Fruit fly (Drosophila melanogaster) whole organism, embryonic: ENCODE measurements around the gene Rbp6.
A peak's percentile ranks its signal among the peaks of the same experiment; 100 is the strongest.

Experiments
- Adf1 ChIP-seq: fragments of 200-800 bp; sonication (Bioruptor generic); IDR thresholded peaks from 2 replicates; pipeline ENCODE4 v1.3.6; 2022; ENCODE audit warnings: missing biosample characterization, missing genetic modification characterization
- Atf6 ChIP-seq: fragments of 200-800 bp; sonication (Bioruptor generic); IDR thresholded peaks from 2 replicates; pipeline ENCODE4 v1.3.6; 2022; ENCODE audit warnings: missing biosample characterization, missing genetic modification characterization
- CG10209 ChIP-seq: fragments of 200-800 bp; sonication (Bioruptor generic); optimal IDR thresholded peaks from 3 replicates; lab custom pipeline; 2017; ENCODE audit warnings: missing biosample characterization, mild to moderate bottlenecking, missing genetic modification characterization, missing genetic modification reagents
- CG10543 ChIP-seq: fragments of 200-800 bp; sonication (Bioruptor generic); optimal IDR thresholded peaks from 3 replicates; lab custom pipeline; 2017; ENCODE audit warnings: missing biosample characterization, mild to moderate bottlenecking, missing genetic modification characterization, moderate library complexity
- CG11247 ChIP-seq: fragments of 200-800 bp; sonication (Bioruptor generic); IDR thresholded peaks from 2 replicates; pipeline ENCODE4 v1.3.6; 2022; ENCODE audit warnings: missing biosample characterization, missing genetic modification characterization
- CG13287 ChIP-seq: fragments of 200-800 bp; sonication (Bioruptor generic); IDR thresholded peaks from 2 replicates; pipeline ENCODE4 v1.3.6; 2022; ENCODE audit warnings: missing biosample characterization, missing genetic modification characterization; ENCODE audit not compliant: partially characterized antibody
- CG13775 ChIP-seq: fragments of 200-800 bp; sonication (Bioruptor generic); optimal IDR thresholded peaks from 3 replicates; lab custom pipeline; 2017; ENCODE audit warnings: missing biosample characterization, mild to moderate bottlenecking, missing genetic modification characterization
- CG16813 ChIP-seq: fragments of 200-800 bp; sonication (Bioruptor generic); IDR thresholded peaks from 3 replicates; pipeline ENCODE4 v1.3.6; 2022; ENCODE audit warnings: missing biosample characterization, missing genetic modification characterization; ENCODE audit not compliant: partially characterized antibody
- CG17186 ChIP-seq: fragments of 200-800 bp; sonication (Bioruptor generic); optimal IDR thresholded peaks from 3 replicates; lab custom pipeline; 2017; ENCODE audit warnings: missing biosample characterization, missing genetic modification reagents, missing genetic modification characterization
- CG18599 ChIP-seq: fragments of 200-800 bp; sonication (Bioruptor generic); optimal IDR thresholded peaks from 3 replicates; lab custom pipeline; 2017; ENCODE audit warnings: missing biosample characterization, missing genetic modification characterization, mild to moderate bottlenecking, moderate library complexity, missing genetic modification reagents
- CG3281 ChIP-seq: fragments of 200-800 bp; sonication (Bioruptor generic); optimal IDR thresholded peaks from 3 replicates; lab custom pipeline; 2017; ENCODE audit warnings: missing biosample characterization, mild to moderate bottlenecking, missing genetic modification characterization
- CG34376 ChIP-seq: fragments of 200-800 bp; sonication (Bioruptor generic); optimal IDR thresholded peaks from 2 replicates; lab custom pipeline; 2018; ENCODE audit warnings: missing biosample characterization, mild to moderate bottlenecking, missing genetic modification characterization
- CG34422 ChIP-seq: fragments of 200-800 bp; sonication (Bioruptor generic); IDR thresholded peaks from 3 replicates; pipeline ENCODE4 v1.3.6; 2022; ENCODE audit warnings: missing biosample characterization, missing genetic modification characterization
- CG4328 ChIP-seq: fragments of 200-800 bp; sonication (Bioruptor generic); optimal IDR thresholded peaks from 3 replicates; lab custom pipeline; 2017; ENCODE audit warnings: missing biosample characterization, missing genetic modification reagents, missing genetic modification characterization
- CG5180 ChIP-seq: fragments of 200-800 bp; sonication (Bioruptor generic); optimal IDR thresholded peaks from 3 replicates; lab custom pipeline; 2017; ENCODE audit warnings: missing biosample characterization, missing genetic modification characterization, mild to moderate bottlenecking, moderate library complexity, missing genetic modification reagents
- CG6272 ChIP-seq: fragments of 200-800 bp; sonication (Bioruptor generic); IDR thresholded peaks from 2 replicates; pipeline ENCODE4 v1.3.6; 2022; ENCODE audit warnings: missing biosample characterization, missing genetic modification characterization
- CG7786 ChIP-seq: fragments of 200-800 bp; sonication (Bioruptor generic); optimal IDR thresholded peaks from 2 replicates; lab custom pipeline; 2016; ENCODE audit warnings: missing biosample characterization, missing genetic modification characterization
- CG8388 ChIP-seq: fragments of 200-800 bp; sonication (Bioruptor generic); optimal IDR thresholded peaks from 2 replicates; lab custom pipeline; 2019; ENCODE audit warnings: missing biosample characterization, mild to moderate bottlenecking, missing genetic modification characterization, moderate library complexity
- CG8944 ChIP-seq: fragments of 200-800 bp; sonication (Bioruptor generic); optimal IDR thresholded peaks from 3 replicates; lab custom pipeline; 2016; ENCODE audit warnings: missing biosample characterization, missing genetic modification characterization
- Camta ChIP-seq: fragments of 200-800 bp; sonication (Bioruptor generic); optimal IDR thresholded peaks from 2 replicates; lab custom pipeline; 2016; ENCODE audit warnings: missing biosample characterization, missing genetic modification characterization
- CrebB ChIP-seq: fragments of 200-800 bp; sonication (Bioruptor generic); optimal IDR thresholded peaks from 3 replicates; lab custom pipeline; 2018; ENCODE audit warnings: missing biosample characterization, mild to moderate bottlenecking, missing genetic modification characterization
- Deaf1 ChIP-seq: fragments of 200-800 bp; optimal IDR thresholded peaks from 3 replicates; lab custom pipeline; 2019; ENCODE audit warnings: missing biosample characterization, mild to moderate bottlenecking, missing genetic modification characterization, moderate library complexity
- Dll ChIP-seq: fragments of 200-800 bp; sonication (Bioruptor generic); IDR thresholded peaks from 4 replicates; pipeline ENCODE4 v1.3.6; 2022; ENCODE audit warnings: missing biosample characterization, missing genetic modification characterization; ENCODE audit not compliant: partially characterized antibody
- ERR ChIP-seq: fragments of 200-800 bp; sonication (Bioruptor generic); optimal IDR thresholded peaks from 2 replicates; lab custom pipeline; 2016; ENCODE audit warnings: missing biosample characterization, missing genetic modification characterization
- Hey ChIP-seq: fragments of 200-800 bp; sonication (Bioruptor generic); optimal IDR thresholded peaks from 3 replicates; lab custom pipeline; 2018; ENCODE audit warnings: missing biosample characterization, mild to moderate bottlenecking, missing genetic modification characterization
- Hr3 ChIP-seq: fragments of 200-800 bp; sonication (Bioruptor generic); optimal IDR thresholded peaks from 3 replicates; lab custom pipeline; 2016; ENCODE audit warnings: missing biosample characterization, missing genetic modification characterization
- Med ChIP-seq: fragments of 200-800 bp; sonication (Bioruptor generic); peaks from one replicate; lab custom pipeline; 2016; ENCODE audit warnings: missing biosample characterization, missing genetic modification characterization, mild to moderate bottlenecking, inconsistent platforms, moderate library complexity
- Nf-YC ChIP-seq: fragments of 200-800 bp; optimal IDR thresholded peaks from 3 replicates; lab custom pipeline; 2019; ENCODE audit warnings: missing biosample characterization, mild to moderate bottlenecking, missing genetic modification characterization, moderate library complexity
- Opbp ChIP-seq: fragments of 200-800 bp; sonication (Bioruptor generic); IDR thresholded peaks from 3 replicates; pipeline ENCODE4 v1.3.6; 2022; ENCODE audit warnings: missing biosample characterization, missing genetic modification characterization; ENCODE audit not compliant: partially characterized antibody
- PHDP ChIP-seq: fragments of 200-800 bp; sonication (Bioruptor generic); optimal IDR thresholded peaks from 3 replicates; lab custom pipeline; 2018; ENCODE audit warnings: missing biosample characterization, mild to moderate bottlenecking, missing genetic modification characterization, moderate library complexity
- Pdp1 ChIP-seq, 2 experiments: fragments of 200-800 bp; sonication (Bioruptor generic); optimal IDR thresholded peaks; 3 replicates each; lab custom pipeline; 2016; ENCODE audit warnings: missing biosample characterization in 2 of 2, missing genetic modification characterization in 2 of 2, mild to moderate bottlenecking in 1 of 2, moderate library complexity in 1 of 2
- Ravus ChIP-seq: fragments of 200-800 bp; sonication (Bioruptor generic); IDR thresholded peaks from 2 replicates; pipeline ENCODE4 v1.3.6; 2022; ENCODE audit warnings: missing biosample characterization, missing genetic modification characterization
- Usf ChIP-seq: fragments of 200-800 bp; sonication (Bioruptor generic); optimal IDR thresholded peaks from 2 replicates; lab custom pipeline; 2017; ENCODE audit warnings: missing genotype, missing biosample characterization, missing genetic modification characterization
- chm ChIP-seq: fragments of 200-800 bp; sonication (Bioruptor generic); IDR thresholded peaks from 2 replicates; pipeline ENCODE4 v1.3.6; 2022; ENCODE audit warnings: missing biosample characterization, missing genetic modification characterization
- ci ChIP-seq: fragments of 200-800 bp; sonication (Bioruptor generic); IDR thresholded peaks from 3 replicates; pipeline ENCODE4 v1.3.6; 2022; ENCODE audit warnings: missing biosample characterization, missing genetic modification characterization
- corto ChIP-seq: fragments of 200-800 bp; sonication (Bioruptor generic); optimal IDR thresholded peaks from 2 replicates; lab custom pipeline; 2016; ENCODE audit warnings: missing biosample characterization, mild to moderate bottlenecking, missing genetic modification characterization, moderate library complexity
- crol ChIP-seq: fragments of 200-800 bp; sonication (Bioruptor generic); IDR thresholded peaks from 2 replicates; pipeline ENCODE4 v1.3.6; 2022; ENCODE audit warnings: missing biosample characterization, missing genetic modification characterization
- cwo ChIP-seq: fragments of 200-800 bp; sonication (Bioruptor generic); optimal IDR thresholded peaks from 3 replicates; lab custom pipeline; 2017; ENCODE audit warnings: missing biosample characterization, missing genetic modification characterization, mild to moderate bottlenecking, moderate library complexity, missing genetic modification reagents
- dmrt11E ChIP-seq: fragments of 200-800 bp; sonication (Bioruptor generic); optimal IDR thresholded peaks from 3 replicates; lab custom pipeline; 2018; ENCODE audit warnings: missing biosample characterization, mild to moderate bottlenecking, missing genetic modification characterization, moderate library complexity
- ems ChIP-seq: fragments of 200-800 bp; sonication (Bioruptor generic); optimal IDR thresholded peaks from 3 replicates; lab custom pipeline; 2016; ENCODE audit warnings: missing biosample characterization, missing genetic modification characterization
- gem ChIP-seq: fragments of 200-800 bp; sonication (Bioruptor generic); optimal IDR thresholded peaks from 2 replicates; lab custom pipeline; 2019; ENCODE audit warnings: missing biosample characterization, mild to moderate bottlenecking, missing genetic modification characterization, moderate library complexity
- gro ChIP-seq: fragments of 200-800 bp; sonication (Bioruptor generic); optimal IDR thresholded peaks from 2 replicates; lab custom pipeline; 2016; ENCODE audit warnings: missing biosample characterization, missing genetic modification characterization
- knrl ChIP-seq: fragments of 200-800 bp; sonication (Bioruptor generic); IDR thresholded peaks from 3 replicates; pipeline ENCODE4 v1.3.6; 2022; ENCODE audit warnings: missing biosample characterization, missing genetic modification characterization; ENCODE audit not compliant: partially characterized antibody
- sd ChIP-seq: fragments of 200-800 bp; sonication (Bioruptor generic); optimal IDR thresholded peaks from 3 replicates; lab custom pipeline; 2018; ENCODE audit warnings: missing biosample characterization, mild to moderate bottlenecking, missing genetic modification characterization, moderate library complexity
- sr ChIP-seq: fragments of 200-800 bp; sonication (Bioruptor generic); IDR thresholded peaks from 3 replicates; pipeline ENCODE4 v1.3.6; 2022; ENCODE audit warnings: missing biosample characterization, missing genetic modification characterization
- sug ChIP-seq: fragments of 200-800 bp; optimal IDR thresholded peaks from 2 replicates; lab custom pipeline; 2019; ENCODE audit warnings: missing biosample characterization, mild to moderate bottlenecking, missing genetic modification characterization, moderate library complexity
- tio ChIP-seq: fragments of 200-800 bp; sonication (Bioruptor generic); optimal IDR thresholded peaks from 2 replicates; lab custom pipeline; 2017; ENCODE audit warnings: missing biosample characterization, missing genetic modification characterization, inconsistent platforms
- tll ChIP-seq, 2 experiments: fragments of 200-800 bp in 1 of 2; fragments of >200 bp in 1 of 2; sonication (Bioruptor generic) in 1 of 2; optimal IDR thresholded peaks; 2 replicates each; lab custom pipeline; 2017 to 2019; ENCODE audit warnings: missing biosample characterization in 2 of 2, missing genetic modification characterization in 2 of 2, mild to moderate bottlenecking in 1 of 2, moderate library complexity in 1 of 2
- unpg ChIP-seq: fragments of 200-800 bp; sonication (Bioruptor generic); optimal IDR thresholded peaks from 3 replicates; lab custom pipeline; 2018; ENCODE audit warnings: missing biosample characterization, mild to moderate bottlenecking, missing genetic modification characterization, moderate library complexity
- vfl ChIP-seq: fragments of 200-800 bp; sonication (Bioruptor generic); optimal IDR thresholded peaks from 2 replicates; lab custom pipeline; 2016; ENCODE audit warnings: missing biosample characterization, missing genetic modification characterization
- zfh1 ChIP-seq: fragments of 200-800 bp; sonication (Bioruptor generic); IDR thresholded peaks from 3 replicates; pipeline ENCODE4 v1.3.6; 2022; ENCODE audit warnings: missing biosample characterization, missing genetic modification characterization

Rbp6 gene

dm6 chr3L:17049912-17050345 is 188.1 kb downstream of the Rbp6 start (continued):
- no peak for TF ChIP-seq CG13775 (GFP tag; lab: Kevin White, UChicago)
- TF ChIP-seq Dll = no peak
- no peak for TF ChIP-seq CrebB (tag; lab: Kevin White, UChicago)
- TF ChIP-seq PHDP = peak; percentile 8
- TF ChIP-seq vfl (GFP tag; lab: Kevin White, UChicago) = no peak
- peak; percentile 30; the same call in 1 of the 3 replicates for TF ChIP-seq ci (GFP tag; lab: Robert Waterston, UW)
- TF ChIP-seq Hr3 (GFP tag; lab: Kevin White, UChicago) = no peak
- peak; percentile 81 for TF ChIP-seq CG34376 (GFP tag; lab: Kevin White, UChicago)
- TF ChIP-seq CG3281 = peak; percentile 47
- TF ChIP-seq Pdp1 (GFP tag; optimal IDR thresholded peaks at IDR 0.05; lab: Kevin White, UChicago) = peak in 1 of 2 experiments; percentile 36
- TF ChIP-seq chm = no peak
- peak; percentile 62 for TF ChIP-seq Hey
- no peak for TF ChIP-seq CG7786 (GFP tag; lab: Kevin White, UChicago)
- TF ChIP-seq unpg = no peak
- peak; percentile 10 for TF ChIP-seq CG10543
- peak; percentile 85 for TF ChIP-seq sug (tag; lab: Kevin White, UChicago)
- peak; percentile 36 for TF ChIP-seq gro (GFP tag; lab: Kevin White, UChicago)
- no peak for TF ChIP-seq Opbp (GFP tag; lab: Robert Waterston, UW)
- no peak for TF ChIP-seq CG11247 (GFP tag; lab: Robert Waterston, UW)
- no peak for TF ChIP-seq CG6272 (GFP tag; lab: Robert Waterston, UW)
- no peak for TF ChIP-seq tio (GFP tag; lab: Kevin White, UChicago)
- TF ChIP-seq crol (GFP tag; lab: Robert Waterston, UW) = peak; percentile 43; the same call in 1 of the 2 replicates
- TF ChIP-seq Deaf1 (tag; lab: Kevin White, UChicago) = no peak
- peak; percentile 3 for TF ChIP-seq CG4328 (GFP tag; lab: Kevin White, UChicago)
- TF ChIP-seq ems (GFP tag; lab: Kevin White, UChicago) = no peak
- no peak for TF ChIP-seq CG10209 (GFP tag; lab: Kevin White, UChicago)
- no peak for TF ChIP-seq CG5180
- TF ChIP-seq dmrt11E (tag; lab: Kevin White, UChicago) = no peak
- TF ChIP-seq CG13287 (GFP tag; lab: Robert Waterston, UW) = no peak
- no peak for TF ChIP-seq knrl
- peak; percentile 13 for TF ChIP-seq gem (tag; lab: Kevin White, UChicago)
- TF ChIP-seq cwo (GFP tag; lab: Kevin White, UChicago) = peak; percentile 41
- no peak for TF ChIP-seq CG8388 (GFP tag; lab: Kevin White, UChicago)
- TF ChIP-seq Med (GFP tag; lab: Kevin White, UChicago) = peak; percentile 73
- TF ChIP-seq sr (GFP tag; lab: Robert Waterston, UW) = no peak
- no peak for TF ChIP-seq tll (GFP tag; optimal IDR thresholded peaks at IDR 0.05; lab: Kevin White, UChicago)
- peak; percentile 36 for TF ChIP-seq corto
- no peak for TF ChIP-seq CG17186
- peak; percentile 35 for TF ChIP-seq Nf-YC (tag; lab: Kevin White, UChicago)
- TF ChIP-seq Adf1 (GFP tag; lab: Robert Waterston, UW) = 0 out of 2 replicates have a peak, but pooled peaks have one; percentile 9

dm6 chr3L:17049314-17049713 is 188.7 kb downstream of the Rbp6 start, which contains the start of gene rogdi:
TSS of gene rogdi (plus strand) at chr3L:17049512.
- peak; percentile 17 for TF ChIP-seq CG18599
- peak; percentile 21; the same call in 1 of the 2 replicates for TF ChIP-seq Atf6 (GFP tag; lab: Robert Waterston, UW)
- no peak for TF ChIP-seq Ravus (GFP tag; lab: Robert Waterston, UW)
- TF ChIP-seq Camta (GFP tag; lab: Kevin White, UChicago) = no peak
- peak; percentile 43; the same call in 2 of the 3 replicates for TF ChIP-seq ci (GFP tag; lab: Robert Waterston, UW)
- no peak for TF ChIP-seq ERR (GFP tag; lab: Kevin White, UChicago)
- TF ChIP-seq CG10543 = no peak
- TF ChIP-seq Usf (GFP tag; lab: Kevin White, UChicago) = no peak
- no peak for TF ChIP-seq CG8944 (GFP tag; lab: Kevin White, UChicago)
- 0 out of 3 replicates have a peak, but pooled peaks have one; percentile 6 for TF ChIP-seq CG16813 (GFP tag; lab: Robert Waterston, UW)
- peak; percentile 80 for TF ChIP-seq sd (tag; lab: Kevin White, UChicago)
- TF ChIP-seq zfh1 (GFP tag; lab: Robert Waterston, UW) = no peak
- no peak for TF ChIP-seq CG34422 (GFP tag; lab: Robert Waterston, UW)
- peak; percentile 34 for TF ChIP-seq CG5180
